Fruit fly (Drosophila melanogaster): ENCODE data around the gene SWIP.
A peak's percentile ranks its signal among the peaks of the same experiment; 100 is the strongest.

Gene SWIP

DNA sequence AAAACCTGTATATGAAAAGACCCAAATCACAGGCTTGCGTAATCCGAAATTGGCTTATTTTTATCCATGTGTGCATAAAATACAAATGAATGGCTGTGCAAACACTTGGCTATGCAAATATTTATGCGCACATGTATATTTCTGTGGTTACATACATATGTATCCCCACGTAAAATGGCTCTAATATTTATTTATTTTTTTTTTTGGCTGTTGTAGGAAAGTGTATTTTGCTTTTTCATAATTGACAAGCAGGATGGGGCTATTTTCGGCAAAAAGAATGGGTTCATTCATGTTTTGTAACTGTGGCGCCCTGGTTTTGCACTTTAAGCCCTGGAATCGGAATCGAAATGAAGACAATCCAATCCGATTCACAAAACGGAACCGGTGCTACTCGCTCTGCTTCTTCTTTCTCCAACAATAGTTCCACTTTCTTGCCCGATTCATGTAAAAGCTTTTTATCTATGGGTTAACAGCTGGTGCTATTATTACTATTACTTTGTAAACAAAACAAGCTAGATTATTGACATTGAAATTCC lies 21.7 kb downstream of the SWIP start (continued):
- TF ChIP-seq mld (GFP tag; IDR thresholded peaks at IDR 0.05; ENCODE audit: partially characterized antibody) (no peak), CG17385 (GFP tag; optimal IDR thresholded peaks at IDR 0.05) (peak; percentile 90), Hmr (GFP tag; optimal IDR thresholded peaks at IDR 0.05) (peak; percentile 85), CG43689 (GFP tag; IDR thresholded peaks at IDR 0.05) (no peak), H2.0 (GFP tag; IDR thresholded peaks at IDR 0.05) (peak; percentile 61), pan (optimal IDR thresholded peaks at IDR 0.05) (no peak), pan (GFP tag; optimal IDR thresholded peaks at IDR 0.05 in 1 of 2, IDR thresholded peaks at IDR 0.05 in 1 of 2) (peak in 1 of 2 experiments; percentile 83), CG10431 (GFP tag; optimal IDR thresholded peaks at IDR 0.05) (peak; percentile 0), D (optimal IDR thresholded peaks at IDR 0.05) (no peak), D (GFP tag; optimal IDR thresholded peaks at IDR 0.05) (peak; percentile 40), bbx (GFP tag; IDR thresholded peaks at IDR 0.05; ENCODE audit: partially characterized antibody) (no peak), CG3995 (GFP tag; optimal IDR thresholded peaks at IDR 0.05) (peak; percentile 7), CG8765 (GFP tag; IDR thresholded peaks at IDR 0.05) (peak; percentile 47; the same call in 1 of the 2 replicates), hth (optimal IDR thresholded peaks at IDR 0.05) (no peak), sens-2 (GFP tag; IDR thresholded peaks at IDR 0.05) (peak; percentile 72), NC2β (GFP tag; optimal IDR thresholded peaks at IDR 0.05) (peak; percentile 57), CG7372 (GFP tag; IDR thresholded peaks at IDR 0.05) (peak; percentile 55; the same call in 1 of the 2 replicates), CG32532 (GFP tag; IDR thresholded peaks at IDR 0.05) (peak; percentile 87), Xrp1 (GFP tag; IDR thresholded peaks at IDR 0.05) (peak; percentile 81), vnd (GFP tag; IDR thresholded peaks at IDR 0.05; ENCODE audit: partially characterized antibody) (no peak), BtbVII (GFP tag; optimal IDR thresholded peaks at IDR 0.05) (peak; percentile 50), CG17328 (GFP tag; IDR thresholded peaks at IDR 0.05) (peak; percentile 78), CG5245 (GFP tag; optimal IDR thresholded peaks at IDR 0.05) (peak; percentile 38), ems (GFP tag; optimal IDR thresholded peaks at IDR 0.05) (peak; percentile 71), CG9609 (GFP tag; optimal IDR thresholded peaks at IDR 0.05) (peak; percentile 77), CG10462 (GFP tag; optimal IDR thresholded peaks at IDR 0.05) (peak; percentile 21), caup (GFP tag; optimal IDR thresholded peaks at IDR 0.05; ENCODE audit: severe bottlenecking) (peak; percentile 72), CG14667 (GFP tag; IDR thresholded peaks at IDR 0.05) (no peak; the same call in 1 of the 2 replicates), Bteb2 (GFP tag; optimal IDR thresholded peaks at IDR 0.05) (peak; percentile 64), mirr (GFP tag; optimal IDR thresholded peaks at IDR 0.05) (no peak), CG12071 (GFP tag; optimal IDR thresholded peaks at IDR 0.05) (peak; percentile 64), dati (GFP tag; IDR thresholded peaks at IDR 0.05) (no peak), CG6854 (GFP tag; optimal IDR thresholded peaks at IDR 0.05) (peak; percentile 6), stwl (tag; optimal IDR thresholded peaks at IDR 0.05) (no peak), Scr (GFP tag; IDR thresholded peaks at IDR 0.05; ENCODE audit: partially characterized antibody) (0 out of 2 replicates have a peak, but pooled peaks have one; percentile 18), croc (GFP tag; conservative IDR thresholded peaks at IDR 0.05) (peak; percentile 20; the same call in 1 of the 3 replicates), Stat92E (GFP tag; optimal IDR thresholded peaks at IDR 0.05) (no peak), hkb (optimal IDR thresholded peaks at IDR 0.05) (no peak), hkb (GFP tag; IDR thresholded peaks at IDR 0.05) (peak; percentile 88), pfk (GFP tag; optimal IDR thresholded peaks at IDR 0.05) (peak; percentile 23), CG32772 (GFP tag; IDR thresholded peaks at IDR 0.05) (peak; percentile 69), eve (GFP tag; optimal IDR thresholded peaks at IDR 0.05) (peak in 1 of 2 experiments; percentile 89), CG4707 (GFP tag; optimal IDR thresholded peaks at IDR 0.05) (peak; percentile 14), CG11085 (GFP tag; IDR thresholded peaks at IDR 0.05) (peak; percentile 55), oc (tag; optimal IDR thresholded peaks at IDR 0.05) (peak; percentile 60), CG1832 (GFP tag; optimal IDR thresholded peaks at IDR 0.05) (no peak), CG42726 (GFP tag; IDR thresholded peaks at IDR 0.05; ENCODE audit: partially characterized antibody) (no peak), bab2 (GFP tag; optimal IDR thresholded peaks at IDR 0.05) (peak; percentile 70), CG10543 (GFP tag; optimal IDR thresholded peaks at IDR 0.05) (peak; percentile 79), Hey (tag; optimal IDR thresholded peaks at IDR 0.05) (no peak), Dbx (GFP tag; IDR thresholded peaks at IDR 0.05) (peak; percentile 78)
